Worm (Caenorhabditis elegans) whole organism, L3 larva: ENCODE results near the gene Y54G2A.41.

Experiments used
- lin-39 ChIP-seq: fragments of 150-350 bp; optimal IDR thresholded peaks from 2 replicates; lab custom pipeline; 2018; ENCODE audit warnings: missing biosample characterization, missing genetic modification reagents, missing genetic modification characterization
- mdl-1 ChIP-seq: fragments of 150-350 bp; optimal IDR thresholded peaks from 2 replicates; lab custom pipeline; 2014; ENCODE audit warnings: missing biosample characterization, missing genetic modification characterization
- nhr-12 ChIP-seq: fragments of 150-350 bp; optimal IDR thresholded peaks from 2 replicates; lab custom pipeline; 2014; ENCODE audit warnings: missing biosample characterization, missing genetic modification characterization
- pqm-1 ChIP-seq: fragments of 150-350 bp; optimal IDR thresholded peaks from 2 replicates; lab custom pipeline; 2017; ENCODE audit warnings: missing biosample characterization, missing genetic modification characterization, inconsistent platforms
- skn-1 ChIP-seq: fragments of 150-350 bp; optimal IDR thresholded peaks from 2 replicates; lab custom pipeline; 2014; ENCODE audit warnings: missing biosample characterization, missing genetic modification characterization

- no peak for TF ChIP-seq nhr-12 (tag; lab: Kevin White, UChicago)
- no peak for TF ChIP-seq lin-39 (tag; lab: Kevin White, UChicago)
- TF ChIP-seq pqm-1 (tag; lab: Kevin White, UChicago) = no peak
- TF ChIP-seq mdl-1 (tag; lab: Kevin White, UChicago) = no peak
- no peak for TF ChIP-seq skn-1 (tag; lab: Kevin White, UChicago)
These were observed 4.2 kb upstream of the Y54G2A.41 start for ce11 chrIV:2747385-2748007.
